Worm (Caenorhabditis elegans) whole organism, L2 larva: ENCODE results near the gene fbxc-42.
"Not testable (repeated sequence)": the region's sequence is repeated elsewhere in the genome, so short reads cannot be mapped to it uniquely, and the experiment has no call there.

Source experiments
- C34F6.9 ChIP-seq: fragments of 150-350 bp; optimal IDR thresholded peaks from 2 replicates; lab custom pipeline; 2014; ENCODE audit warnings: missing biosample characterization, missing genetic modification characterization
- R02D3.7 ChIP-seq: fragments of 150-350 bp; optimal IDR thresholded peaks from 2 replicates; lab custom pipeline; 2014; ENCODE audit warnings: missing biosample characterization, missing genetic modification characterization
- Y55F3AM.14 ChIP-seq: fragments of 200-800 bp; sonication (Bioruptor generic); optimal IDR thresholded peaks from 2 replicates; lab custom pipeline; 2018; ENCODE audit warnings: mild to moderate bottlenecking, missing genetic modification characterization, missing compliant biosample characterization
- ZK546.5 ChIP-seq: sonication (generic microtip); optimal IDR thresholded peaks from 2 replicates; lab custom pipeline; 2017; ENCODE audit warnings: missing biosample characterization, missing genetic modification characterization
- aly-2 ChIP-seq: fragments of 150-350 bp; optimal IDR thresholded peaks from 2 replicates; lab custom pipeline; 2014; ENCODE audit warnings: missing biosample characterization, missing genetic modification characterization
- blmp-1 ChIP-seq: sonication (generic microtip); optimal IDR thresholded peaks from 2 replicates; lab custom pipeline; 2017; ENCODE audit warnings: missing genetic modification characterization, mild to moderate bottlenecking, missing compliant biosample characterization, antibody characterized with exemption, moderate library complexity; ENCODE audit not compliant: insufficient read depth
- ceh-16 ChIP-seq: fragments of 150-350 bp; optimal IDR thresholded peaks from 2 replicates; lab custom pipeline; 2014; ENCODE audit warnings: missing biosample characterization, missing genetic modification characterization
- ceh-82 ChIP-seq: fragments of 150-350 bp; optimal IDR thresholded peaks from 2 replicates; lab custom pipeline; 2014; ENCODE audit warnings: missing biosample characterization, missing genetic modification characterization
- crh-2 ChIP-seq: sonication (generic microtip); optimal IDR thresholded peaks from 2 replicates; lab custom pipeline; 2017; ENCODE audit warnings: missing biosample characterization, missing genetic modification characterization
- dmd-4 ChIP-seq: sonication (generic microtip); optimal IDR thresholded peaks from 2 replicates; lab custom pipeline; 2017; ENCODE audit warnings: missing biosample characterization, missing genetic modification characterization
- egl-27 ChIP-seq: sonication (generic microtip); optimal IDR thresholded peaks from 3 replicates; lab custom pipeline; 2017; ENCODE audit warnings: missing biosample characterization, missing genetic modification reagents, missing genetic modification characterization
- elt-3 ChIP-seq: sonication (generic microtip); optimal IDR thresholded peaks from 2 replicates; lab custom pipeline; 2017; ENCODE audit warnings: missing biosample characterization, missing genetic modification characterization
- fos-1 ChIP-seq: fragments of 150-350 bp; optimal IDR thresholded peaks from 2 replicates; lab custom pipeline; 2014; ENCODE audit warnings: missing biosample characterization, missing genetic modification characterization
- gmeb-1 ChIP-seq: fragments of 150-350 bp; optimal IDR thresholded peaks from 2 replicates; lab custom pipeline; 2014; ENCODE audit warnings: missing biosample characterization, missing genetic modification characterization
- lin-11 ChIP-seq: fragments of 150-350 bp; sonication (generic microtip); optimal IDR thresholded peaks from 2 replicates; lab custom pipeline; 2014; ENCODE audit warnings: missing biosample characterization, missing genetic modification characterization, inconsistent platforms, mixed read lengths
- lin-13 ChIP-seq: fragments of 150-350 bp; optimal IDR thresholded peaks from 2 replicates; lab custom pipeline; 2014; ENCODE audit warnings: missing biosample characterization, missing genetic modification reagents, missing genetic modification characterization
- lin-39 ChIP-seq: fragments of 150-350 bp; optimal IDR thresholded peaks from 2 replicates; lab custom pipeline; 2014; ENCODE audit warnings: missing biosample characterization, missing genetic modification reagents, missing genetic modification characterization
- mbf-1 ChIP-seq: sonication (generic microtip); optimal IDR thresholded peaks from 2 replicates; lab custom pipeline; 2017; ENCODE audit warnings: missing biosample characterization, missing genetic modification characterization
- nhr-11 ChIP-seq: fragments of 150-350 bp; optimal IDR thresholded peaks from 2 replicates; lab custom pipeline; 2014; ENCODE audit warnings: missing biosample characterization, missing genetic modification characterization
- nhr-12 ChIP-seq: fragments of 150-350 bp; optimal IDR thresholded peaks from 2 replicates; lab custom pipeline; 2014; ENCODE audit warnings: missing biosample characterization, missing genetic modification characterization
- nhr-129 ChIP-seq: fragments of 150-350 bp; optimal IDR thresholded peaks from 2 replicates; lab custom pipeline; 2014; ENCODE audit warnings: missing biosample characterization, missing genetic modification characterization
- nhr-21 ChIP-seq: fragments of 150-350 bp; optimal IDR thresholded peaks from 2 replicates; lab custom pipeline; 2014; ENCODE audit warnings: missing biosample characterization, missing genetic modification characterization
- nhr-23 ChIP-seq: fragments of 150-350 bp; optimal IDR thresholded peaks from 2 replicates; lab custom pipeline; 2014; ENCODE audit warnings: missing biosample characterization, missing genetic modification reagents, missing genetic modification characterization
- nhr-237 ChIP-seq: fragments of 150-350 bp; optimal IDR thresholded peaks from 2 replicates; lab custom pipeline; 2014; ENCODE audit warnings: missing biosample characterization, missing genetic modification characterization
- nhr-25 ChIP-seq: fragments of 150-350 bp; sonication (generic microtip); optimal IDR thresholded peaks from 3 replicates; lab custom pipeline; 2014; ENCODE audit warnings: missing biosample characterization, missing genetic modification characterization
- nhr-77 ChIP-seq: fragments of 150-350 bp; optimal IDR thresholded peaks from 2 replicates; lab custom pipeline; 2014; ENCODE audit warnings: missing biosample characterization, missing genetic modification characterization
- sma-3 ChIP-seq: sonication (generic microtip); optimal IDR thresholded peaks from 2 replicates; lab custom pipeline; 2016; ENCODE audit warnings: missing genetic modification reagents, missing genetic modification characterization, missing compliant biosample characterization
- sma-9 ChIP-seq, 2 experiments: fragments of 150-350 bp in 1 of 2; sonication (generic microtip) in 1 of 2; optimal IDR thresholded peaks; 2 replicates each; lab custom pipeline; 2014 to 2016; ENCODE audit warnings: missing genetic modification characterization in 2 of 2, mild to moderate bottlenecking in 1 of 2, missing biosample characterization in 1 of 2, missing compliant biosample characterization in 1 of 2, missing genetic modification reagents in 1 of 2, moderate library complexity in 1 of 2
- unc-39 ChIP-seq: fragments of 150-350 bp; optimal IDR thresholded peaks from 2 replicates; lab custom pipeline; 2014; ENCODE audit warnings: missing biosample characterization, missing genetic modification characterization
- unc-55 ChIP-seq: fragments of 150-350 bp; sonication (generic microtip); optimal IDR thresholded peaks from 3 replicates; lab custom pipeline; 2014; ENCODE audit warnings: missing biosample characterization, missing genetic modification reagents, missing genetic modification characterization
- unc-62 ChIP-seq: fragments of 150-350 bp; optimal IDR thresholded peaks from 2 replicates; lab custom pipeline; 2014; ENCODE audit warnings: missing biosample characterization, missing genetic modification reagents, missing genetic modification characterization
- ztf-4 ChIP-seq: fragments of 150-350 bp; optimal IDR thresholded peaks from 2 replicates; lab custom pipeline; 2014; ENCODE audit warnings: missing biosample characterization, missing genetic modification characterization

The fbxc-42 gene

ce11 chrII:991300-991699 is at the start of gene fbxc-42:
Gene fbxc-42 (plus strand): TSS chrII:991600.
- TF ChIP-seq lin-13 (no peak), ceh-16 (tag; lab: Kevin White, UChicago) (no peak), lin-11 (tag; lab: Kevin White, UChicago) (no peak), nhr-25 (tag; lab: Kevin White, UChicago) (no peak), unc-39 (no peak), elt-3 (tag; lab: Kevin White, UChicago) (no peak), sma-9 (GFP tag; optimal IDR thresholded peaks at IDR 0.05; lab: Kevin White, UChicago) (no peak), sma-9 (tag; optimal IDR thresholded peaks at IDR 0.05; lab: Kevin White, UChicago) (no peak), unc-62 (GFP tag; lab: Kevin White, UChicago) (no peak), Y55F3AM.14 (GFP tag; lab: Kevin White, UChicago) (no peak)

DNA sequence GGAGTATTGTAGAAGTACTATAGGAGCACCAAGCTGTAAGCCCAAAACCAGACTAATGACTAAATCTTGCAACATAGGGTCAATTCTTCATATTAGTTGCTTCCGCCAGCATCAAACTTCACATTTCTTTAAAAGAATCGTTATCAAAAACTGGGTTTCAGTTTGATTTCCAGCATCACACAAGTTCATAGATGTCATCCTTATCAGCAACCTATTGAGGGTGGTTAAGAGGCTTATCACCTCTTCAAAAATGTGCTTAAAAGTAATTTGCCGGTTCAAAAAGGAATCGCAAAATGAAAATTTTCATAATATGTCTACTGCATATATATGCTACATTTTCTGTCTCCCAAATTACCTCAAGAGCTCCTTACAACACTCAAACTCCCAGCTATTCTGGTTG is 47.6 kb upstream of the fbxc-42 start, which contains the start of gene clec-43:
Gene clec-43, plus strand, starts transcription at position 294 of the 400 bp plus-strand sequence.
- no peak for TF ChIP-seq aly-2 (tag; lab: Kevin White, UChicago)
- TF ChIP-seq fos-1 (tag; lab: Kevin White, UChicago), result peak; percentile 71

DNA sequence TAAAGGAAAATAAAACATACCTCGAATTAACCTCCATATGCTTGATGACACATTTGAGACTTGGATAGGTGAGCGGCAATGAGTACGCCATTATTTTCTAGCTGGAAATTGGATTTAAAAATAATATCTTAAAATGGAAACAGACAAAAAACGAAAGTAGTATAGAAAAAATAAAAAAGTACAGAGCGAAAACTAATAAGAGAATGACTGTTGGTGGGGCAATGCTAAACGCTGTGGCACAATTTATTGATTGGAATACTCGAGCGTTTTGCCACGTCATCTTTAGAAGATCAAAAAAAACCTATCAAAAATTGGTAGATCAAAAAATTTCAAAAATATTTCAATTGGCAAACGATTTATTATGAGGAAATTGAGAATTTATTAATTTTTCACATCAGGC is 43.3 kb upstream of the fbxc-42 start, which contains the start of gene fbxc-32:
Gene fbxc-32, minus strand, starts transcription at position 101 of the 400 bp plus-strand sequence.
- TF ChIP-seq nhr-23 (tag; lab: Kevin White, UChicago) (no peak), mbf-1 (tag; lab: Kevin White, UChicago) (no peak), nhr-11 (tag; lab: Kevin White, UChicago) (no peak), dmd-4 (tag; lab: Kevin White, UChicago) (no peak), C34F6.9 (tag; lab: Kevin White, UChicago) (no peak), sma-3 (GFP tag; lab: Kevin White, UChicago) (no peak), aly-2 (tag; lab: Kevin White, UChicago) (no peak), ceh-82 (no peak), nhr-77 (tag; lab: Kevin White, UChicago) (no peak), gmeb-1 (no peak), lin-39 (no peak), egl-27 (tag; lab: Kevin White, UChicago) (no peak)

DNA sequence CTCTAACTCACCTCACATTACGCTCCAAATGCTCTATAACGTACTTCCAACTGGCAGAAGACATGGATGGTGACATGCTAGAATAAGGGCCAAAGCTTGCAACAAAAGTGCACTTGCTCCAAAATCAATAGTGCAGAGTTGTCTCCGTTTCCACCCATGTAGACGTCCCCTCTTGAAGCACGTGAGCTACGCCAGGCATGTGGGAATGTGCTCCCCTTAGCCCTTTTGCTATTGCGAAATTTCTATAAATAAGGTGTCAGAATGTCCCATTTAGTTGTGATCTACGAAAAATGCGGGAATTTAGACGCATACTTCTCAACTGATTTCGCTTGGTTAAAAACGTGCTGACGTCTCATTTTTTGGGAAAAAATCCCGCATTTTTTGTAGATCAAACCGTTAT is 41.0 kb upstream of the fbxc-42 start:
- TF ChIP-seq ceh-82 (no peak), C34F6.9 (tag; lab: Kevin White, UChicago) (peak; percentile 34), sma-9 (GFP tag; optimal IDR thresholded peaks at IDR 0.05; lab: Kevin White, UChicago) (peak; percentile 54), sma-9 (tag; optimal IDR thresholded peaks at IDR 0.05; lab: Kevin White, UChicago) (no peak), unc-55 (GFP tag; lab: Kevin White, UChicago) (peak; percentile 33), nhr-12 (tag; lab: Kevin White, UChicago) (no peak)

ce11 chrII:953052-953451 is 38.3 kb upstream of the fbxc-42 start:
- TF ChIP-seq C34F6.9 (tag; lab: Kevin White, UChicago), result no peak
- no peak for TF ChIP-seq unc-39
- no peak for TF ChIP-seq Y55F3AM.14 (GFP tag; lab: Kevin White, UChicago)
- no peak for TF ChIP-seq ZK546.5 (tag; lab: Kevin White, UChicago)
- no peak for TF ChIP-seq R02D3.7
- TF ChIP-seq dmd-4 (tag; lab: Kevin White, UChicago), result no peak
- TF ChIP-seq nhr-129 (tag; lab: Kevin White, UChicago), result no peak
- TF ChIP-seq fos-1 (tag; lab: Kevin White, UChicago), result no peak
- no peak for TF ChIP-seq elt-3 (tag; lab: Kevin White, UChicago)
- no peak for TF ChIP-seq crh-2 (tag; lab: Kevin White, UChicago)
- TF ChIP-seq nhr-77 (tag; lab: Kevin White, UChicago), result no peak
- TF ChIP-seq unc-55 (GFP tag; lab: Kevin White, UChicago), result no peak
- TF ChIP-seq, all 48 proteins: peak for 0

ce11 chrII:954626-955025 is 36.8 kb upstream of the fbxc-42 start, which contains the start of gene fbxc-7:
Gene fbxc-7 (plus strand): TSS chrII:954926.
- TF ChIP-seq ceh-82; elt-3 (tag; lab: Kevin White, UChicago); gmeb-1: not testable (repeated sequence)

- TF ChIP-seq nhr-12 (tag; lab: Kevin White, UChicago), result no peak
- no peak for TF ChIP-seq dmd-4 (tag; lab: Kevin White, UChicago)
- TF ChIP-seq sma-9 (GFP tag; optimal IDR thresholded peaks at IDR 0.05; lab: Kevin White, UChicago), result no peak
- no peak for TF ChIP-seq sma-9 (tag; optimal IDR thresholded peaks at IDR 0.05; lab: Kevin White, UChicago)
- TF ChIP-seq unc-39, result no peak
- TF ChIP-seq lin-13, result no peak
- TF ChIP-seq blmp-1 (tag; lab: Kevin White, UChicago), result no peak
- TF ChIP-seq elt-3 (tag; lab: Kevin White, UChicago), result no peak
- TF ChIP-seq aly-2 (tag; lab: Kevin White, UChicago), result no peak
- TF ChIP-seq unc-62 (GFP tag; lab: Kevin White, UChicago), result no peak
- TF ChIP-seq nhr-237 (tag; lab: Kevin White, UChicago), result no peak
- TF ChIP-seq nhr-11 (tag; lab: Kevin White, UChicago), result no peak
- no peak for TF ChIP-seq Y55F3AM.14 (GFP tag; lab: Kevin White, UChicago)
- TF ChIP-seq sma-3 (GFP tag; lab: Kevin White, UChicago), result no peak
- no peak for TF ChIP-seq gmeb-1
- TF ChIP-seq nhr-21 (tag; lab: Kevin White, UChicago), result no peak
- no peak for TF ChIP-seq ztf-4 (tag; lab: Kevin White, UChicago)
- TF ChIP-seq egl-27 (tag; lab: Kevin White, UChicago), result no peak
- TF ChIP-seq mbf-1 (tag; lab: Kevin White, UChicago), result no peak
Observed at ce11 chrII:958618-959017, 32.8 kb upstream of the fbxc-42 start, which contains the start of gene sdz-4. Gene sdz-4 (plus strand): TSS chrII:958918.
